Worm (Caenorhabditis elegans) whole organism, L2 larva: Measurements from ENCODE around the gene gst-2.

Experiments used
- C34F6.9 ChIP-seq: fragments of 150-350 bp; optimal IDR thresholded peaks from 2 replicates; lab custom pipeline; 2014; ENCODE audit warnings: missing biosample characterization, missing genetic modification characterization
- F13H6.1 ChIP-seq: sonication (generic microtip); optimal IDR thresholded peaks from 2 replicates; lab custom pipeline; 2016; ENCODE audit warnings: missing genetic modification characterization, missing compliant biosample characterization
- R02D3.7 ChIP-seq: fragments of 150-350 bp; optimal IDR thresholded peaks from 2 replicates; lab custom pipeline; 2014; ENCODE audit warnings: missing biosample characterization, missing genetic modification characterization
- Y55F3AM.14 ChIP-seq: fragments of 200-800 bp; sonication (Bioruptor generic); optimal IDR thresholded peaks from 2 replicates; lab custom pipeline; 2018; ENCODE audit warnings: mild to moderate bottlenecking, missing genetic modification characterization, missing compliant biosample characterization
- ZK546.5 ChIP-seq: sonication (generic microtip); optimal IDR thresholded peaks from 2 replicates; lab custom pipeline; 2017; ENCODE audit warnings: missing biosample characterization, missing genetic modification characterization
- alr-1 ChIP-seq: fragments of 150-350 bp; optimal IDR thresholded peaks from 2 replicates; lab custom pipeline; 2014; ENCODE audit warnings: missing biosample characterization, missing genetic modification characterization
- aly-2 ChIP-seq: fragments of 150-350 bp; optimal IDR thresholded peaks from 2 replicates; lab custom pipeline; 2014; ENCODE audit warnings: missing biosample characterization, missing genetic modification characterization
- ama-1 ChIP-seq: fragments of 150-350 bp; optimal IDR thresholded peaks from 2 replicates; lab custom pipeline; 2018; ENCODE audit warnings: inconsistent platforms
- blmp-1 ChIP-seq: sonication (generic microtip); optimal IDR thresholded peaks from 2 replicates; lab custom pipeline; 2017; ENCODE audit warnings: missing genetic modification characterization, mild to moderate bottlenecking, missing compliant biosample characterization, antibody characterized with exemption, moderate library complexity; ENCODE audit not compliant: insufficient read depth
- ceh-16 ChIP-seq: fragments of 150-350 bp; optimal IDR thresholded peaks from 2 replicates; lab custom pipeline; 2014; ENCODE audit warnings: missing biosample characterization, missing genetic modification characterization
- ceh-82 ChIP-seq: fragments of 150-350 bp; optimal IDR thresholded peaks from 2 replicates; lab custom pipeline; 2014; ENCODE audit warnings: missing biosample characterization, missing genetic modification characterization
- crh-2 ChIP-seq: sonication (generic microtip); optimal IDR thresholded peaks from 2 replicates; lab custom pipeline; 2017; ENCODE audit warnings: missing biosample characterization, missing genetic modification characterization
- dmd-4 ChIP-seq: sonication (generic microtip); optimal IDR thresholded peaks from 2 replicates; lab custom pipeline; 2017; ENCODE audit warnings: missing biosample characterization, missing genetic modification characterization
- egl-27 ChIP-seq: sonication (generic microtip); optimal IDR thresholded peaks from 3 replicates; lab custom pipeline; 2017; ENCODE audit warnings: missing biosample characterization, missing genetic modification reagents, missing genetic modification characterization
- elt-1 ChIP-seq: fragments of 150-350 bp; optimal IDR thresholded peaks from 2 replicates; lab custom pipeline; 2014; ENCODE audit warnings: missing biosample characterization, missing genetic modification characterization
- elt-3 ChIP-seq: sonication (generic microtip); optimal IDR thresholded peaks from 2 replicates; lab custom pipeline; 2017; ENCODE audit warnings: missing biosample characterization, missing genetic modification characterization
- fos-1 ChIP-seq: fragments of 150-350 bp; optimal IDR thresholded peaks from 2 replicates; lab custom pipeline; 2014; ENCODE audit warnings: missing biosample characterization, missing genetic modification characterization
- gmeb-1 ChIP-seq: fragments of 150-350 bp; optimal IDR thresholded peaks from 2 replicates; lab custom pipeline; 2014; ENCODE audit warnings: missing biosample characterization, missing genetic modification characterization
- lin-11 ChIP-seq: fragments of 150-350 bp; sonication (generic microtip); optimal IDR thresholded peaks from 2 replicates; lab custom pipeline; 2014; ENCODE audit warnings: missing biosample characterization, missing genetic modification characterization, inconsistent platforms, mixed read lengths
- lin-13 ChIP-seq: fragments of 150-350 bp; optimal IDR thresholded peaks from 2 replicates; lab custom pipeline; 2014; ENCODE audit warnings: missing biosample characterization, missing genetic modification reagents, missing genetic modification characterization
- lin-39 ChIP-seq: fragments of 150-350 bp; optimal IDR thresholded peaks from 2 replicates; lab custom pipeline; 2014; ENCODE audit warnings: missing biosample characterization, missing genetic modification reagents, missing genetic modification characterization
- lsy-2 ChIP-seq, 2 experiments: fragments of 150-350 bp in 1 of 2; sonication (generic microtip) in 1 of 2; optimal IDR thresholded peaks; 2 replicates each; lab custom pipeline; 2014 to 2017; ENCODE audit warnings: missing biosample characterization in 2 of 2, missing genetic modification characterization in 2 of 2
- mab-5 ChIP-seq: fragments of 150-350 bp; optimal IDR thresholded peaks from 2 replicates; lab custom pipeline; 2014; ENCODE audit warnings: missing biosample characterization, missing genetic modification characterization
- mbf-1 ChIP-seq: sonication (generic microtip); optimal IDR thresholded peaks from 2 replicates; lab custom pipeline; 2017; ENCODE audit warnings: missing biosample characterization, missing genetic modification characterization
- mdl-1 ChIP-seq, 2 experiments: fragments of 150-350 bp in 1 of 2; sonication (generic microtip) in 1 of 2; optimal IDR thresholded peaks; 2 replicates each; lab custom pipeline; 2017; ENCODE audit warnings: missing biosample characterization in 2 of 2, missing genetic modification characterization in 2 of 2
- nhr-10 ChIP-seq: sonication (generic microtip); optimal IDR thresholded peaks from 2 replicates; lab custom pipeline; 2017; ENCODE audit warnings: missing biosample characterization, missing genetic modification characterization
- nhr-11 ChIP-seq: fragments of 150-350 bp; optimal IDR thresholded peaks from 2 replicates; lab custom pipeline; 2014; ENCODE audit warnings: missing biosample characterization, missing genetic modification characterization
- nhr-12 ChIP-seq: fragments of 150-350 bp; optimal IDR thresholded peaks from 2 replicates; lab custom pipeline; 2014; ENCODE audit warnings: missing biosample characterization, missing genetic modification characterization
- nhr-129 ChIP-seq: fragments of 150-350 bp; optimal IDR thresholded peaks from 2 replicates; lab custom pipeline; 2014; ENCODE audit warnings: missing biosample characterization, missing genetic modification characterization
- nhr-21 ChIP-seq: fragments of 150-350 bp; optimal IDR thresholded peaks from 2 replicates; lab custom pipeline; 2014; ENCODE audit warnings: missing biosample characterization, missing genetic modification characterization
- nhr-23 ChIP-seq: fragments of 150-350 bp; optimal IDR thresholded peaks from 2 replicates; lab custom pipeline; 2014; ENCODE audit warnings: missing biosample characterization, missing genetic modification reagents, missing genetic modification characterization
- nhr-237 ChIP-seq: fragments of 150-350 bp; optimal IDR thresholded peaks from 2 replicates; lab custom pipeline; 2014; ENCODE audit warnings: missing biosample characterization, missing genetic modification characterization
- nhr-25 ChIP-seq: fragments of 150-350 bp; sonication (generic microtip); optimal IDR thresholded peaks from 3 replicates; lab custom pipeline; 2014; ENCODE audit warnings: missing biosample characterization, missing genetic modification characterization
- nhr-6 ChIP-seq: fragments of 150-350 bp; optimal IDR thresholded peaks from 2 replicates; lab custom pipeline; 2014; ENCODE audit warnings: missing biosample characterization, missing genetic modification characterization
- nhr-77 ChIP-seq: fragments of 150-350 bp; optimal IDR thresholded peaks from 2 replicates; lab custom pipeline; 2014; ENCODE audit warnings: missing biosample characterization, missing genetic modification characterization
- peb-1 ChIP-seq: fragments of 150-350 bp; optimal IDR thresholded peaks from 2 replicates; lab custom pipeline; 2014; ENCODE audit warnings: missing biosample characterization, missing genetic modification characterization
- sem-4 ChIP-seq: fragments of 150-350 bp; optimal IDR thresholded peaks from 2 replicates; lab custom pipeline; 2014; ENCODE audit warnings: missing biosample characterization, missing genetic modification reagents, missing genetic modification characterization
- skn-1 ChIP-seq: sonication (generic microtip); optimal IDR thresholded peaks from 2 replicates; lab custom pipeline; 2017; ENCODE audit warnings: missing biosample characterization, missing genetic modification characterization
- sma-3 ChIP-seq: sonication (generic microtip); optimal IDR thresholded peaks from 2 replicates; lab custom pipeline; 2016; ENCODE audit warnings: missing genetic modification reagents, missing genetic modification characterization, missing compliant biosample characterization
- sma-9 ChIP-seq, 2 experiments: fragments of 150-350 bp in 1 of 2; sonication (generic microtip) in 1 of 2; optimal IDR thresholded peaks; 2 replicates each; lab custom pipeline; 2014 to 2016; ENCODE audit warnings: missing genetic modification characterization in 2 of 2, mild to moderate bottlenecking in 1 of 2, missing biosample characterization in 1 of 2, missing compliant biosample characterization in 1 of 2, missing genetic modification reagents in 1 of 2, moderate library complexity in 1 of 2
- snpc-4 ChIP-seq: fragments of 150-350 bp; optimal IDR thresholded peaks from 2 replicates; lab custom pipeline; 2014; ENCODE audit warnings: missing biosample characterization, missing genetic modification characterization
- unc-39 ChIP-seq: fragments of 150-350 bp; optimal IDR thresholded peaks from 2 replicates; lab custom pipeline; 2014; ENCODE audit warnings: missing biosample characterization, missing genetic modification characterization
- unc-55 ChIP-seq: fragments of 150-350 bp; sonication (generic microtip); optimal IDR thresholded peaks from 3 replicates; lab custom pipeline; 2014; ENCODE audit warnings: missing biosample characterization, missing genetic modification reagents, missing genetic modification characterization
- unc-62 ChIP-seq: fragments of 150-350 bp; optimal IDR thresholded peaks from 2 replicates; lab custom pipeline; 2014; ENCODE audit warnings: missing biosample characterization, missing genetic modification reagents, missing genetic modification characterization
- zag-1 ChIP-seq: fragments of 150-350 bp; optimal IDR thresholded peaks from 2 replicates; lab custom pipeline; 2014; ENCODE audit warnings: missing biosample characterization, missing genetic modification characterization
- ztf-1 ChIP-seq: fragments of 200-800 bp; sonication (Bioruptor generic); conservative IDR thresholded peaks from 2 replicates; pipeline ENCODE4 v1.3.6; 2022; ENCODE audit warnings: missing genetic modification characterization, missing compliant biosample characterization
- ztf-11 ChIP-seq: sonication (generic microtip); optimal IDR thresholded peaks from 2 replicates; lab custom pipeline; 2017; ENCODE audit warnings: missing biosample characterization, missing genetic modification characterization
- ztf-4 ChIP-seq: fragments of 150-350 bp; optimal IDR thresholded peaks from 2 replicates; lab custom pipeline; 2014; ENCODE audit warnings: missing biosample characterization, missing genetic modification characterization

The gst-2 gene

ce11 chrIV:10128906-10129386, 12.9 kb downstream of the gst-2 start, which contains the start of the genes gtbp-1 and K08F4.3:
TSS of gene gtbp-1 (minus strand) at chrIV:10128956.
TSS of gene K08F4.3 (plus strand) at chrIV:10129257.
- TF ChIP-seq ceh-82 (tag; lab: Kevin White, UChicago) (no peak), alr-1 (no peak), elt-1 (tag; lab: Kevin White, UChicago) (no peak), nhr-25 (tag; lab: Kevin White, UChicago) (no peak), sma-9 (GFP tag; optimal IDR thresholded peaks at IDR 0.05; lab: Kevin White, UChicago) (peak; percentile 39), sma-9 (tag; optimal IDR thresholded peaks at IDR 0.05; lab: Kevin White, UChicago) (no peak), lin-13 (GFP tag; lab: Kevin White, UChicago) (peak; percentile 63), ZK546.5 (tag; lab: Kevin White, UChicago) (peak; percentile 80), nhr-6 (tag; lab: Kevin White, UChicago) (no peak), egl-27 (tag; lab: Kevin White, UChicago) (no peak), ztf-11 (tag; lab: Kevin White, UChicago) (no peak), blmp-1 (no peak), ztf-4 (no peak), unc-55 (GFP tag; lab: Kevin White, UChicago) (peak; percentile 94), nhr-23 (tag; lab: Kevin White, UChicago) (no peak), ztf-1 (GFP tag; lab: Robert Waterston, UW) (no peak), C34F6.9 (tag; lab: Kevin White, UChicago) (peak; percentile 86), nhr-237 (no peak), F13H6.1 (tag; lab: Kevin White, UChicago) (peak; percentile 52), zag-1 (peak; percentile 20), lin-39 (tag; lab: Kevin White, UChicago) (no peak), ama-1 (no peak), mab-5 (tag; lab: Kevin White, UChicago) (no peak), sem-4 (peak; percentile 22), gmeb-1 (peak; percentile 90), unc-62 (no peak), elt-3 (no peak), skn-1 (tag; lab: Kevin White, UChicago) (no peak), R02D3.7 (no peak), nhr-11 (tag; lab: Kevin White, UChicago) (no peak), nhr-10 (tag; lab: Kevin White, UChicago) (no peak), sma-3 (GFP tag; lab: Kevin White, UChicago) (peak; percentile 66), nhr-77 (tag; lab: Kevin White, UChicago) (no peak), mdl-1 (tag; optimal IDR thresholded peaks at IDR 0.05; lab: Kevin White, UChicago) (no peak), unc-39 (no peak), nhr-129 (tag; lab: Kevin White, UChicago) (peak; percentile 90), Y55F3AM.14 (GFP tag; lab: Kevin White, UChicago) (no peak), mbf-1 (tag; lab: Kevin White, UChicago) (no peak), ceh-16 (no peak), dmd-4 (tag; lab: Kevin White, UChicago) (no peak), peb-1 (tag; lab: Kevin White, UChicago) (no peak), nhr-12 (no peak), lsy-2 (tag; optimal IDR thresholded peaks at IDR 0.05; lab: Kevin White, UChicago) (peak; percentile 16 to 90), snpc-4 (tag; lab: Kevin White, UChicago) (peak; percentile 10), lin-11 (tag; lab: Kevin White, UChicago) (peak; percentile 84), crh-2 (tag; lab: Kevin White, UChicago) (peak; percentile 94), fos-1 (no peak), aly-2 (tag; lab: Kevin White, UChicago) (no peak), nhr-21 (tag; lab: Kevin White, UChicago) (peak; percentile 2)
